Fruit fly (Drosophila melanogaster) Kc167 (cell line): ENCODE data around the gene pad.

ENCODE experiments used
- Myc ChIP-seq: fragments of >200 bp; optimal IDR thresholded peaks from 2 replicates; lab custom pipeline; 2017; ENCODE audit warnings: missing external identifiers
- Sin3A ChIP-seq: fragments of >200 bp; optimal IDR thresholded peaks from 2 replicates; lab custom pipeline; 2018; ENCODE audit warnings: missing external identifiers
- h ChIP-seq: fragments of >200 bp; optimal IDR thresholded peaks from 3 replicates; lab custom pipeline; 2018; ENCODE audit warnings: missing external identifiers
- insv ChIP-seq: fragments of >200 bp; optimal IDR thresholded peaks from 3 replicates; lab custom pipeline; 2018; ENCODE audit warnings: missing external identifiers
- psq ChIP-seq: fragments of >200 bp; optimal IDR thresholded peaks from 2 replicates; lab custom pipeline; 2017; ENCODE audit warnings: missing external identifiers
- ttk ChIP-seq: sonication (Bioruptor generic); optimal IDR thresholded peaks from 2 replicates; lab custom pipeline; 2017; ENCODE audit warnings: missing external identifiers

Gene pad

dm6 chr3R:16341817-16342374 is at the start of gene pad, which contains the start of gene SF2:
Gene pad (plus strand): TSS chr3R:16342318.
Gene SF2 (minus strand): TSS chr3R:16341988.
- no peak for TF ChIP-seq h (lab: Kevin White, UChicago)
- TF ChIP-seq Myc (lab: Kevin White, UChicago), result no peak
- no peak for TF ChIP-seq ttk (lab: Kevin White, UChicago)
- TF ChIP-seq insv (lab: Kevin White, UChicago), result no peak
- TF ChIP-seq Sin3A (lab: Kevin White, UChicago), result no peak
- TF ChIP-seq psq (lab: Kevin White, UChicago), result no peak

dm6 chr3R:16295513-16296123 is 46.5 kb upstream of the pad start:
- no peak for TF ChIP-seq psq (lab: Kevin White, UChicago)
- no peak for TF ChIP-seq Sin3A (lab: Kevin White, UChicago)
- TF ChIP-seq insv (lab: Kevin White, UChicago), result no peak
- no peak for TF ChIP-seq Myc (lab: Kevin White, UChicago)
- no peak for TF ChIP-seq ttk (lab: Kevin White, UChicago)

dm6 chr3R:16305185-16305989 is 36.7 kb upstream of the pad start, which contains the start of gene Zip89B:
Gene Zip89B (plus strand): TSS chr3R:16305758.
- TF ChIP-seq psq (lab: Kevin White, UChicago) (no peak), ttk (lab: Kevin White, UChicago) (no peak), insv (lab: Kevin White, UChicago) (no peak), Sin3A (lab: Kevin White, UChicago) (no peak), h (lab: Kevin White, UChicago) (no peak), Myc (lab: Kevin White, UChicago) (no peak)

dm6 chr3R:16308057-16308456 is 34.1 kb upstream of the pad start:
- TF ChIP-seq ttk (lab: Kevin White, UChicago) (no peak), insv (lab: Kevin White, UChicago) (no peak), h (lab: Kevin White, UChicago) (no peak), Sin3A (lab: Kevin White, UChicago) (no peak), Myc (lab: Kevin White, UChicago) (no peak), psq (lab: Kevin White, UChicago) (no peak)

- TF ChIP-seq h (lab: Kevin White, UChicago) (no peak), ttk (lab: Kevin White, UChicago) (no peak), psq (lab: Kevin White, UChicago) (no peak), Sin3A (lab: Kevin White, UChicago) (no peak), insv (lab: Kevin White, UChicago) (no peak), Myc (lab: Kevin White, UChicago) (no peak)
Observed at dm6 chr3R:16309302-16310080, 32.6 kb upstream of the pad start.

- TF ChIP-seq ttk (lab: Kevin White, UChicago) (no peak), Sin3A (lab: Kevin White, UChicago) (no peak), psq (lab: Kevin White, UChicago) (no peak), h (lab: Kevin White, UChicago) (no peak), insv (lab: Kevin White, UChicago) (no peak), Myc (lab: Kevin White, UChicago) (no peak)
Observed at dm6 chr3R:16310081-16310493, 32.0 kb upstream of the pad start.

dm6 chr3R:16316747-16317146 is 25.4 kb upstream of the pad start:
- no peak for TF ChIP-seq Myc (lab: Kevin White, UChicago)
- TF ChIP-seq ttk (lab: Kevin White, UChicago), result no peak
- TF ChIP-seq h (lab: Kevin White, UChicago), result no peak
- TF ChIP-seq insv (lab: Kevin White, UChicago), result no peak
- TF ChIP-seq Sin3A (lab: Kevin White, UChicago), result no peak
- no peak for TF ChIP-seq psq (lab: Kevin White, UChicago)

dm6 chr3R:16321538-16321937 is 20.6 kb upstream of the pad start, which contains the start of gene CG44044:
Gene CG44044 (plus strand): TSS chr3R:16321838.
- TF ChIP-seq insv (lab: Kevin White, UChicago) (no peak), psq (lab: Kevin White, UChicago) (no peak), ttk (lab: Kevin White, UChicago) (no peak), Sin3A (lab: Kevin White, UChicago) (no peak), Myc (lab: Kevin White, UChicago) (no peak), h (lab: Kevin White, UChicago) (no peak)

- TF ChIP-seq h (lab: Kevin White, UChicago) (no peak), Sin3A (lab: Kevin White, UChicago) (no peak), ttk (lab: Kevin White, UChicago) (no peak), insv (lab: Kevin White, UChicago) (no peak), Myc (lab: Kevin White, UChicago) (no peak), psq (lab: Kevin White, UChicago) (no peak)
Observed at dm6 chr3R:16323093-16323492, 19.0 kb upstream of the pad start, which contains the start of gene CG6901. Gene CG6901 (plus strand): TSS chr3R:16323415.

dm6 chr3R:16325192-16325591 is 16.9 kb upstream of the pad start, which contains the start of gene CG17929:
Gene CG17929 (plus strand): TSS chr3R:16325492.
- no peak for TF ChIP-seq Sin3A (lab: Kevin White, UChicago)
- TF ChIP-seq Myc (lab: Kevin White, UChicago), result no peak
- TF ChIP-seq h (lab: Kevin White, UChicago), result no peak
- TF ChIP-seq insv (lab: Kevin White, UChicago), result no peak
- TF ChIP-seq psq (lab: Kevin White, UChicago), result no peak
- TF ChIP-seq ttk (lab: Kevin White, UChicago), result no peak
